Worm (Caenorhabditis elegans): ENCODE results near the gene gst-41.

The gst-41 gene

ce11 chrV:7435376-7436204, 36.5 kb upstream of the gst-41 start, which contains the start of the genes ddo-2 and F25E5.8:
TSS of gene ddo-2 (minus strand) at chrV:7435705.
TSS of gene F25E5.8 (plus strand) at chrV:7435930.
- 0 out of 2 replicates have a peak, but pooled peaks have one; percentile 15 for TF ChIP-seq nfyb-1 (GFP tag; IDR thresholded peaks at IDR 0.05)
- TF ChIP-seq repo-1 (tag; optimal IDR thresholded peaks at IDR 0.05): no peak
- TF ChIP-seq ama-1 (optimal IDR thresholded peaks at IDR 0.05): peak; percentile 71
- no peak for TF ChIP-seq ama-1 (GFP tag; optimal IDR thresholded peaks at IDR 0.05)
- 0 out of 2 replicates have a peak, but pooled peaks have one; percentile 18 for TF ChIP-seq lin-26 (GFP tag; IDR thresholded peaks at IDR 0.05)

ce11 chrV:7434805-7435363, 35.8 kb upstream of the gst-41 start:
- TF ChIP-seq somi-1 (GFP tag; optimal IDR thresholded peaks at IDR 0.05) (peak; percentile 50), nhr-120 (GFP tag; IDR thresholded peaks at IDR 0.05) (no peak), snpc-1.1 (tag; optimal IDR thresholded peaks at IDR 0.05; ENCODE audit: insufficient read depth) (no peak), tlf-1 (GFP tag; optimal IDR thresholded peaks at IDR 0.05) (peak; percentile 13), let-607 (tag; optimal IDR thresholded peaks at IDR 0.05) (no peak), attf-5 (GFP tag; optimal IDR thresholded peaks at IDR 0.05) (peak; percentile 32), attf-6 (GFP tag; IDR thresholded peaks at IDR 0.05) (no peak), madf-10 (tag; optimal IDR thresholded peaks at IDR 0.05) (peak; percentile 24), K12H6.12 (tag; optimal IDR thresholded peaks at IDR 0.05) (peak; percentile 50), pha-4 (tag; optimal IDR thresholded peaks at IDR 0.05) (peak; percentile 76), tbp1 (GFP tag; optimal IDR thresholded peaks at IDR 0.05) (peak; percentile 46), nfyb-1 (GFP tag; IDR thresholded peaks at IDR 0.05) (peak; percentile 55), lin-54 (GFP tag; optimal IDR thresholded peaks at IDR 0.05) (peak; percentile 9), Y56A3A.18 (GFP tag; IDR thresholded peaks at IDR 0.05) (0 out of 2 replicates have a peak, but pooled peaks have one; percentile 29), ztf-25 (GFP tag; IDR thresholded peaks at IDR 0.05) (no peak), ama-1 (optimal IDR thresholded peaks at IDR 0.05) (peak; percentile 67), ama-1 (GFP tag; optimal IDR thresholded peaks at IDR 0.05) (no peak), chd-7 (tag; optimal IDR thresholded peaks at IDR 0.05) (peak; percentile 25), unc-62 (GFP tag; optimal IDR thresholded peaks at IDR 0.05) (no peak), athp-1 (tag; optimal IDR thresholded peaks at IDR 0.05) (no peak), F33H1.4 (GFP tag; IDR thresholded peaks at IDR 0.05) (no peak), efl-1 (GFP tag; optimal IDR thresholded peaks at IDR 0.05) (no peak), T07F8.4 (tag; optimal IDR thresholded peaks at IDR 0.05) (no peak), lin-40 (tag; optimal IDR thresholded peaks at IDR 0.05) (peak; percentile 26), nhr-80 (tag; optimal IDR thresholded peaks at IDR 0.05) (peak; percentile 45), Y53G8AR.9 (GFP tag; conservative IDR thresholded peaks at IDR 0.05) (peak; percentile 36; the same call in 1 of the 2 replicates), K11D2.4 (GFP tag; IDR thresholded peaks at IDR 0.05) (0 out of 2 replicates have a peak, but pooled peaks have one; percentile 30), T26A5.8 (tag; optimal IDR thresholded peaks at IDR 0.05) (no peak), rcor-1 (GFP tag; IDR thresholded peaks at IDR 0.05) (no peak), ceh-27 (GFP tag; optimal IDR thresholded peaks at IDR 0.05) (peak; percentile 52), ZK185.1 (tag; optimal IDR thresholded peaks at IDR 0.05; ENCODE audit: poor library complexity, severe bottlenecking) (peak; percentile 9), mcd-1 (GFP tag; IDR thresholded peaks at IDR 0.05) (0 out of 2 replicates have a peak, but pooled peaks have one; percentile 6), hmg-1.2 (GFP tag; IDR thresholded peaks at IDR 0.05) (peak; percentile 32; the same call in 1 of the 2 replicates), ztf-18 (tag; optimal IDR thresholded peaks at IDR 0.05) (no peak), cebp-1 (GFP tag; IDR thresholded peaks at IDR 0.05) (no peak), cebp-1 (tag; optimal IDR thresholded peaks at IDR 0.05) (peak; percentile 52)
